Fruit fly (Drosophila melanogaster) whole organism, adult: Measurements from ENCODE around the gene Cyp4c3.

ENCODE experiments used
- CG12768 ChIP-seq: fragments of 200-800 bp; sonication (Bioruptor generic); optimal IDR thresholded peaks from 2 replicates; lab custom pipeline; 2017; ENCODE audit warnings: missing biosample characterization, missing genetic modification characterization, mild to moderate bottlenecking, moderate library complexity, missing genetic modification reagents
- CG14711 ChIP-seq: fragments of 200-800 bp; sonication (Bioruptor generic); optimal IDR thresholded peaks from 2 replicates; lab custom pipeline; 2018; ENCODE audit warnings: missing biosample characterization, mild to moderate bottlenecking, missing genetic modification characterization, moderate library complexity
- CG1620 ChIP-seq: fragments of 200-800 bp; sonication (Bioruptor generic); optimal IDR thresholded peaks from 2 replicates; lab custom pipeline; 2016; ENCODE audit warnings: missing biosample characterization, missing genetic modification characterization
- CG33017 ChIP-seq: fragments of 200-800 bp; sonication (Bioruptor generic); optimal IDR thresholded peaks from 2 replicates; lab custom pipeline; 2018; ENCODE audit warnings: missing biosample characterization, mild to moderate bottlenecking, missing genetic modification characterization, moderate library complexity
- CG5204 ChIP-seq: fragments of 200-800 bp; sonication (Bioruptor generic); optimal IDR thresholded peaks from 2 replicates; lab custom pipeline; 2016; ENCODE audit warnings: missing biosample characterization, missing genetic modification characterization
- CG7045 ChIP-seq: fragments of 200-800 bp; sonication (Bioruptor generic); optimal IDR thresholded peaks from 2 replicates; lab custom pipeline; 2017; ENCODE audit warnings: missing biosample characterization, mild to moderate bottlenecking, missing genetic modification characterization
- cic ChIP-seq: fragments of 200-800 bp; sonication (Bioruptor generic); optimal IDR thresholded peaks from 2 replicates; lab custom pipeline; 2017; ENCODE audit warnings: missing biosample characterization, mild to moderate bottlenecking, missing genetic modification characterization, moderate library complexity
- cnc ChIP-seq, 2 experiments: fragments of >200 bp; optimal IDR thresholded peaks; 2 replicates each; lab custom pipeline; 2017
- pad ChIP-seq: fragments of 200-800 bp; sonication (Bioruptor generic); optimal IDR thresholded peaks from 3 replicates; lab custom pipeline; 2017; ENCODE audit warnings: missing biosample characterization, missing genetic modification characterization, mild to moderate bottlenecking, moderate library complexity, missing genetic modification reagents

- TF ChIP-seq CG7045 = no peak
- no peak for TF ChIP-seq CG1620 (GFP tag; lab: Kevin White, UChicago)
- no peak for TF ChIP-seq CG33017
- no peak for TF ChIP-seq CG14711 (tag; lab: Kevin White, UChicago)
- no peak for TF ChIP-seq pad
- no peak for TF ChIP-seq cic (GFP tag; lab: Kevin White, UChicago)
- TF ChIP-seq CG5204 (GFP tag; lab: Kevin White, UChicago) = no peak
- TF ChIP-seq cnc (optimal IDR thresholded peaks at IDR 0.05; lab: Kevin White, UChicago) = no peak
- no peak for TF ChIP-seq CG12768
Measured at dm6 chr3R:30933894-30934434, 40.1 kb downstream of the Cyp4c3 start.
